Worm (Caenorhabditis elegans) whole organism, L4 larva: ENCODE data around the gene Y49F6B.9.

Experiments used
- D1046.2 ChIP-seq: fragments of 200-800 bp; sonication (Bioruptor generic); IDR thresholded peaks from 2 replicates; pipeline ENCODE4 v1.3.6; 2022; ENCODE audit warnings: missing genetic modification characterization, missing compliant biosample characterization
- Y48G9A.11 ChIP-seq: fragments of 200-800 bp; sonication (Bioruptor generic); IDR thresholded peaks from 2 replicates; pipeline ENCODE4 v1.3.6; 2022; ENCODE audit warnings: missing genetic modification reagents, missing genetic modification characterization, missing compliant biosample characterization
- Y75B8A.6 ChIP-seq: fragments of 200-800 bp; sonication (Bioruptor generic); IDR thresholded peaks from 2 replicates; pipeline ENCODE4 v1.3.6; 2022; ENCODE audit warnings: missing genetic modification reagents, missing genetic modification characterization, missing compliant biosample characterization
- ZK337.2 ChIP-seq: fragments of 200-800 bp; sonication (Bioruptor generic); IDR thresholded peaks from 2 replicates; pipeline ENCODE4 v1.3.6; 2022; ENCODE audit warnings: missing genetic modification reagents, missing genetic modification characterization, missing compliant biosample characterization
- ZK546.5 ChIP-seq, 2 experiments: sonication (generic microtip); optimal IDR thresholded peaks; 2 replicates each; lab custom pipeline; 2017; ENCODE audit warnings: missing biosample characterization in 2 of 2, missing genetic modification characterization in 2 of 2
- ama-1 ChIP-seq: fragments of 150-350 bp; optimal IDR thresholded peaks from 2 replicates; lab custom pipeline; 2014; ENCODE audit warnings: inconsistent platforms, mixed read lengths
- ceh-20 ChIP-seq: fragments of 200-800 bp; sonication (Bioruptor generic); IDR thresholded peaks from 2 replicates; pipeline ENCODE4 v1.3.6; 2022; ENCODE audit warnings: missing genetic modification reagents, missing genetic modification characterization, missing compliant biosample characterization
- ces-1 ChIP-seq: fragments of 150-350 bp; sonication (generic microtip); optimal IDR thresholded peaks from 4 replicates; lab custom pipeline; 2014; ENCODE audit warnings: missing biosample characterization, missing genetic modification reagents, missing genetic modification characterization
- daf-16 ChIP-seq, 3 experiments: sonication (generic microtip); optimal IDR thresholded peaks; 2 replicates each; lab custom pipeline; 2016 to 2017; ENCODE audit warnings: missing genetic modification characterization in 3 of 3, missing genetic modification reagents in 3 of 3, mild to moderate bottlenecking in 2 of 3, missing compliant biosample characterization in 2 of 3, missing biosample characterization in 1 of 3, moderate library complexity in 1 of 3
- dmd-6 ChIP-seq: fragments of 200-800 bp; sonication (Bioruptor generic); IDR thresholded peaks from 2 replicates; pipeline ENCODE4 v1.3.6; 2022; ENCODE audit warnings: missing genetic modification reagents, missing genetic modification characterization, missing compliant biosample characterization
- dmd-8 ChIP-seq: fragments of 200-800 bp; sonication (Bioruptor generic); IDR thresholded peaks from 2 replicates; pipeline ENCODE4 v1.3.6; 2022; ENCODE audit warnings: missing genetic modification characterization, missing compliant biosample characterization
- dpl-1 ChIP-seq: fragments of 150-350 bp; optimal IDR thresholded peaks from 2 replicates; lab custom pipeline; 2014; ENCODE audit warnings: missing biosample characterization, missing genetic modification reagents, missing genetic modification characterization
- dve-1 ChIP-seq: sonication (generic microtip); optimal IDR thresholded peaks from 2 replicates; lab custom pipeline; 2017; ENCODE audit warnings: antibody characterized with exemption, mild to moderate bottlenecking, missing genetic modification characterization, missing compliant biosample characterization; ENCODE audit not compliant: insufficient read depth
- egl-27 ChIP-seq: sonication (generic microtip); optimal IDR thresholded peaks from 3 replicates; lab custom pipeline; 2017; ENCODE audit warnings: missing biosample characterization, missing genetic modification reagents, missing genetic modification characterization
- fkh-10 ChIP-seq: fragments of 150-350 bp; optimal IDR thresholded peaks from 2 replicates; lab custom pipeline; 2014; ENCODE audit warnings: missing biosample characterization, missing genetic modification reagents, missing genetic modification characterization
- fos-1 ChIP-seq: fragments of 150-350 bp; optimal IDR thresholded peaks from 2 replicates; lab custom pipeline; 2014; ENCODE audit warnings: missing biosample characterization, missing genetic modification characterization
- hif-1 ChIP-seq, 2 experiments: sonication (generic microtip); optimal IDR thresholded peaks; 2 replicates each; lab custom pipeline; 2016 to 2017; ENCODE audit warnings: missing compliant biosample characterization in 2 of 2, missing genetic modification characterization in 2 of 2, missing genetic modification reagents in 2 of 2, missing genotype in 2 of 2, mild to moderate bottlenecking in 1 of 2
- jun-1 ChIP-seq: fragments of 150-350 bp; optimal IDR thresholded peaks from 2 replicates; lab custom pipeline; 2014; ENCODE audit warnings: missing biosample characterization, missing genetic modification reagents, missing genetic modification characterization
- lin-29 ChIP-seq: fragments of 200-800 bp; sonication (Bioruptor generic); IDR thresholded peaks from 2 replicates; pipeline ENCODE4 v1.3.6; 2022; ENCODE audit warnings: missing genetic modification reagents, missing genetic modification characterization, missing compliant biosample characterization
- lir-3 ChIP-seq: sonication (generic microtip); optimal IDR thresholded peaks from 2 replicates; lab custom pipeline; 2016; ENCODE audit warnings: mild to moderate bottlenecking, missing genetic modification characterization, missing compliant biosample characterization
- madf-5 ChIP-seq, 2 experiments: fragments of 200-800 bp; sonication (Bioruptor generic); IDR thresholded peaks; 2 replicates each; pipeline ENCODE4 v1.3.6; 2022; ENCODE audit warnings: missing compliant biosample characterization in 2 of 2, missing genetic modification characterization in 2 of 2
- mdt-29 ChIP-seq: fragments of 200-800 bp; sonication (Bioruptor generic); IDR thresholded peaks from 2 replicates; pipeline ENCODE4 v1.3.6; 2022; ENCODE audit warnings: missing genetic modification reagents, missing genetic modification characterization, missing compliant biosample characterization
- mxl-3 ChIP-seq: fragments of 200-800 bp; sonication (Bioruptor generic); optimal IDR thresholded peaks from 2 replicates; lab custom pipeline; 2018; ENCODE audit warnings: mild to moderate bottlenecking, missing genetic modification characterization, missing compliant biosample characterization
- nhr-10 ChIP-seq: fragments of 150-350 bp; optimal IDR thresholded peaks from 2 replicates; lab custom pipeline; 2014; ENCODE audit warnings: missing biosample characterization, missing genetic modification characterization
- nhr-102 ChIP-seq: sonication (generic microtip); optimal IDR thresholded peaks from 2 replicates; lab custom pipeline; 2016; ENCODE audit warnings: mild to moderate bottlenecking, missing genetic modification characterization, moderate library complexity, missing compliant biosample characterization
- nhr-11 ChIP-seq: fragments of 150-350 bp; optimal IDR thresholded peaks from 2 replicates; lab custom pipeline; 2014; ENCODE audit warnings: missing biosample characterization, missing genetic modification characterization
- nhr-111 ChIP-seq: fragments of 200-800 bp; sonication (Bioruptor generic); optimal IDR thresholded peaks from 2 replicates; lab custom pipeline; 2018; ENCODE audit warnings: mild to moderate bottlenecking, missing genetic modification characterization, missing compliant biosample characterization
- nhr-237 ChIP-seq: sonication (generic microtip); optimal IDR thresholded peaks from 2 replicates; lab custom pipeline; 2017; ENCODE audit warnings: missing biosample characterization, missing genetic modification characterization
- nhr-25 ChIP-seq: sonication (generic microtip); optimal IDR thresholded peaks from 2 replicates; lab custom pipeline; 2017; ENCODE audit warnings: missing genetic modification characterization, mild to moderate bottlenecking, missing compliant biosample characterization, antibody characterized with exemption, moderate library complexity, borderline replicate concordance; ENCODE audit not compliant: insufficient read depth
- nhr-41 ChIP-seq: fragments of 200-800 bp; sonication (Bioruptor generic); IDR thresholded peaks from 2 replicates; pipeline ENCODE4 v1.3.6; 2022; ENCODE audit warnings: missing genetic modification reagents, missing genetic modification characterization, missing compliant biosample characterization
- nhr-76 ChIP-seq: fragments of 150-350 bp; optimal IDR thresholded peaks from 2 replicates; lab custom pipeline; 2014; ENCODE audit warnings: missing biosample characterization, missing genetic modification characterization
- pha-4 ChIP-seq, 2 experiments: fragments of 150-350 bp in 1 of 2; fragments of 200-800 bp in 1 of 2; sonication (Bioruptor generic) in 1 of 2; IDR thresholded peaks in 1 of 2; optimal IDR thresholded peaks in 1 of 2; 2 replicates each; pipeline versions ENCODE4 v1.3.6 to Lab custom; 2014 to 2022; ENCODE audit warnings: missing genetic modification characterization in 2 of 2, missing genetic modification reagents in 2 of 2, missing biosample characterization in 1 of 2, missing compliant biosample characterization in 1 of 2
- php-3 ChIP-seq: fragments of 200-800 bp; sonication (Bioruptor generic); IDR thresholded peaks from 2 replicates; pipeline ENCODE4 v1.3.6; 2022; ENCODE audit warnings: missing genetic modification reagents, missing genetic modification characterization, missing compliant biosample characterization
- saeg-2 ChIP-seq: fragments of 200-800 bp; sonication (Bioruptor generic); IDR thresholded peaks from 2 replicates; pipeline ENCODE4 v1.3.6; 2022; ENCODE audit warnings: missing genetic modification reagents, missing genetic modification characterization, missing compliant biosample characterization
- sdz-12 ChIP-seq: fragments of 200-800 bp; sonication (Bioruptor generic); optimal IDR thresholded peaks from 2 replicates; lab custom pipeline; 2018; ENCODE audit warnings: mild to moderate bottlenecking, missing genetic modification characterization, missing compliant biosample characterization
- skn-1 ChIP-seq: fragments of 150-350 bp; optimal IDR thresholded peaks from 2 replicates; lab custom pipeline; 2014; ENCODE audit warnings: missing biosample characterization, missing genetic modification characterization
- spr-3 ChIP-seq: fragments of 200-800 bp; sonication (Bioruptor generic); optimal IDR thresholded peaks from 2 replicates; lab custom pipeline; 2018; ENCODE audit warnings: mild to moderate bottlenecking, missing genetic modification characterization, missing compliant biosample characterization
- tag-97 ChIP-seq: fragments of 200-800 bp; sonication (Bioruptor generic); IDR thresholded peaks from 2 replicates; pipeline ENCODE4 v1.3.6; 2022; ENCODE audit warnings: missing genetic modification characterization, missing compliant biosample characterization
- tra-1 ChIP-seq: fragments of 200-800 bp; sonication (Bioruptor generic); IDR thresholded peaks from 2 replicates; pipeline ENCODE4 v1.3.6; 2022; ENCODE audit warnings: missing genetic modification reagents, missing genetic modification characterization, missing compliant biosample characterization
- unc-130 ChIP-seq: sonication (generic microtip); optimal IDR thresholded peaks from 2 replicates; lab custom pipeline; 2016; ENCODE audit warnings: missing genetic modification reagents, missing genetic modification characterization, missing compliant biosample characterization
- unc-62 ChIP-seq, 3 experiments: fragments of 150-350 bp in 1 of 3; sonication (generic microtip); optimal IDR thresholded peaks in 2 of 3; peaks in 1 of 3; 1 replicate in 1 of 3; 2 replicates in 2 of 3; lab custom pipeline; 2014 to 2017; ENCODE audit warnings: missing biosample characterization in 3 of 3, missing genetic modification characterization in 3 of 3, missing genetic modification reagents in 3 of 3, missing genotype in 1 of 3
- vab-7 ChIP-seq: fragments of 200-800 bp; sonication (Bioruptor generic); IDR thresholded peaks from 2 replicates; pipeline ENCODE4 v1.3.6; 2022; ENCODE audit warnings: missing genetic modification reagents, missing genetic modification characterization, missing compliant biosample characterization
- zag-1 ChIP-seq: fragments of 150-350 bp; optimal IDR thresholded peaks from 2 replicates; lab custom pipeline; 2014; ENCODE audit warnings: missing biosample characterization, missing genetic modification characterization
- zfp-2 ChIP-seq: sonication (generic microtip); optimal IDR thresholded peaks from 2 replicates; lab custom pipeline; 2016; ENCODE audit warnings: mild to moderate bottlenecking, missing genetic modification characterization, missing compliant biosample characterization
- zip-11 ChIP-seq: fragments of 200-800 bp; sonication (Bioruptor generic); IDR thresholded peaks from 2 replicates; pipeline ENCODE4 v1.3.6; 2022; ENCODE audit warnings: missing genetic modification characterization, missing compliant biosample characterization
- zip-2 ChIP-seq: fragments of 150-350 bp; optimal IDR thresholded peaks from 2 replicates; lab custom pipeline; 2014; ENCODE audit warnings: missing biosample characterization, missing genetic modification characterization
- ztf-11 ChIP-seq: fragments of 150-350 bp; optimal IDR thresholded peaks from 2 replicates; lab custom pipeline; 2014; ENCODE audit warnings: missing biosample characterization, missing genetic modification characterization
- ztf-7 ChIP-seq: fragments of 150-350 bp; optimal IDR thresholded peaks from 2 replicates; lab custom pipeline; 2014; ENCODE audit warnings: missing biosample characterization, missing genetic modification characterization

Gene Y49F6B.9

DNA sequence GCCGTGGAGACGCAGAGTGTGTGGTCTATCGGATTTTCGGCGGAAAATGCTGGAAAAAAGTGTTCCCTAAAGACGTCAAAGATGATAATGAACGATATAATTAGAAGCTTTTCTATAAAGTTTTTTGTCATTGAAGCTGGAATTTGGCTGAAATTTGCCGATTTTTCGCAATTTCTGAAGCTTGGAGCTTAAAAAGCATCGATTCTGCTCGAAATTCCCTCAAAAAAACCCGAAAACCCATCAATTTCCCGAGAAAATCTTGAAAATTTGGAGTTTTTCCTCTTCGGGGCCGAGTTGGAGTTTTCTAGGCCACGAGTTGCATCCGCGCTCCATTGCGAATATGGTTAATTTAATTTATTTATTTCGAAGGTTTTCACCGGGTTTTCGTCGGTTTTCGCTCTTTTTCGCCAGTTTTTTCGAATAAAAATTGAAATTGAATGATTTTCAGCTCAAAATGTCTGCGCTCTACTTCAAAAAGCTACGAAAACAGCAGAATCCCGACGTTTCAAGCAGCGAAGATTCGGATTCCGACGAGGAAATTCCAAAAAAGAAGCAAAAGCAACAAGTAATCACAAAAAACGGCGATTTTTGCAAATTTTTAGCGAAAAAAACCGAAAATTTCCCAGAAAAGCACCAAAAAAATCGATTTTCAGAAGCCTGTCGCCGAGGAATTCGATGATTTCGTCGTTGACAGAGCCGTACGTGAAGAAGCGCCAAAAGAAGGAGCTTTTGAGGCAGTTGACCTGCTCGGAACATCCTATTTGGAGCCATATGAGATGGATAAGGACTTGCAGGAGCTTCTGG lies 3.5 kb upstream of the Y49F6B.9 start, which contains the start of the genes col-71 and Y49F6B.2 (continued):
- TF ChIP-seq lir-3 (tag; lab: Kevin White, UChicago) (no peak), nhr-10 (tag; lab: Kevin White, UChicago) (no peak), lin-29 (no peak), madf-5 (GFP tag; IDR thresholded peaks at IDR 0.05; lab: Robert Waterston, UW) (no peak), ces-1 (GFP tag; lab: Kevin White, UChicago) (peak; percentile 95), Y75B8A.6 (GFP tag; lab: Robert Waterston, UW) (no peak), zip-2 (tag; lab: Kevin White, UChicago) (no peak), ceh-20 (GFP tag; lab: Robert Waterston, UW) (no peak), jun-1 (tag; lab: Kevin White, UChicago) (no peak), egl-27 (no peak), fos-1 (tag; lab: Kevin White, UChicago) (no peak), tag-97 (GFP tag; lab: Robert Waterston, UW) (no peak), nhr-11 (tag; lab: Kevin White, UChicago) (no peak), saeg-2 (no peak), skn-1 (tag; lab: Kevin White, UChicago) (no peak), daf-16 (GFP tag; optimal IDR thresholded peaks at IDR 0.05; lab: Kevin White, UChicago) (no peak), daf-16 (tag; optimal IDR thresholded peaks at IDR 0.05; lab: Kevin White, UChicago) (peak; percentile 12), nhr-102 (no peak), ZK337.2 (peak; percentile 72), nhr-41 (GFP tag; lab: Robert Waterston, UW) (no peak), nhr-76 (tag; lab: Kevin White, UChicago) (no peak), ztf-11 (tag; lab: Kevin White, UChicago) (no peak), dmd-6 (GFP tag; lab: Robert Waterston, UW) (peak; percentile 45), php-3 (0 out of 2 replicates have a peak, but pooled peaks have one; percentile 30), spr-3 (GFP tag; lab: Kevin White, UChicago) (no peak), mdt-29 (GFP tag; lab: Robert Waterston, UW) (no peak), ama-1 (no peak), sdz-12 (GFP tag; lab: Kevin White, UChicago) (no peak), nhr-25 (tag; lab: Kevin White, UChicago) (no peak), dmd-8 (GFP tag; lab: Robert Waterston, UW) (no peak), ztf-7 (tag; lab: Kevin White, UChicago) (no peak), mxl-3 (GFP tag; lab: Kevin White, UChicago) (no peak), zip-11 (GFP tag; lab: Robert Waterston, UW) (no peak), hif-1 (tag; optimal IDR thresholded peaks at IDR 0.05; lab: Kevin White, UChicago) (peak in 1 of 2 experiments; percentile 86), zfp-2 (tag; lab: Kevin White, UChicago) (no peak), dpl-1 (peak; percentile 70), nhr-237 (tag; lab: Kevin White, UChicago) (no peak), vab-7 (GFP tag; lab: Robert Waterston, UW) (no peak), pha-4 (GFP tag; IDR thresholded peaks at IDR 0.05; lab: Robert Waterston, UW) (0 out of 2 replicates have a peak, but pooled peaks have one; percentile 18), pha-4 (tag; optimal IDR thresholded peaks at IDR 0.05; lab: Kevin White, UChicago) (no peak), dve-1 (peak; percentile 66), ZK546.5 (tag; optimal IDR thresholded peaks at IDR 0.05; lab: Kevin White, UChicago) (no peak), zag-1 (tag; lab: Kevin White, UChicago) (no peak), Y48G9A.11 (GFP tag; lab: Robert Waterston, UW) (peak; percentile 85), tra-1 (GFP tag; lab: Robert Waterston, UW) (no peak), nhr-111 (GFP tag; lab: Kevin White, UChicago) (no peak), D1046.2 (GFP tag; lab: Robert Waterston, UW) (0 out of 2 replicates have a peak, but pooled peaks have one; percentile 52), unc-130 (GFP tag; lab: Kevin White, UChicago) (peak; percentile 91), fkh-10 (GFP tag; lab: Kevin White, UChicago) (peak; percentile 66), unc-62 (GFP tag; optimal IDR thresholded peaks at IDR 0.05 in 1 of 2; lab: Kevin White, UChicago) (peak in 1 of 2 experiments; percentile 97), unc-62 (tag; optimal IDR thresholded peaks at IDR 0.05; lab: Kevin White, UChicago) (no peak)
